Fruit fly (Drosophila melanogaster): ENCODE results near the gene CG31465.

The CG31465 gene

DNA sequence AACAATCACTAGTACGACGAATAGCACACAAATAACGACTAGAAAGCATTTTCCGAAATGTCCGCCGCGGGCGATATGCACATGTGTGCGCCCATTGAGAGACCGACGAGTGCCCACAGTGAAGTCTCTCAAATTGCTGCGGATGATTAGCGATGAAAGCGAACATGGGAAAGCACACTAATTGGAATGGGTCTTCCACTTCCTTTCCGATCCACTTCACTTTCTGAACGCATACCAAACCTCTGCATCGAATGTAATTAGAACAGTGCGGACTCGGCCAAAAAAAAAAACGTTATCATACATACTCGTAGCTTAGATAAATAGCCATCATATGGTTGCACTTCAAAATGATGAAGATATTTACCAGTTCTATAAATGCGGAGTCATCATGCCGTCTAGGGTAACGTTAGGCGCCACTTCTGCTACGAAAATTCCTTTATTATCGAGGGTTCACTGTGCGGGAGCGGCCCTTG is 30.6 kb upstream of the CG31465 start (continued):
- peak; percentile 50; the same call in 1 of the 2 replicates for TF ChIP-seq CG31441 (GFP tag; IDR thresholded peaks at IDR 0.05)
- TF ChIP-seq CG7556 (GFP tag; optimal IDR thresholded peaks at IDR 0.05): peak; percentile 51
- peak; percentile 43 for TF ChIP-seq phol (tag; optimal IDR thresholded peaks at IDR 0.05)
- TF ChIP-seq Oli (tag; optimal IDR thresholded peaks at IDR 0.05): peak; percentile 51
- peak; percentile 74 for TF ChIP-seq CG17361 (GFP tag; IDR thresholded peaks at IDR 0.05)
- TF ChIP-seq CG30020 (tag; optimal IDR thresholded peaks at IDR 0.05): no peak
- peak; percentile 58 for TF ChIP-seq CG8290 (GFP tag; optimal IDR thresholded peaks at IDR 0.05)
- no peak for TF ChIP-seq CG8290 (tag; optimal IDR thresholded peaks at IDR 0.05)
- TF ChIP-seq Hmx (GFP tag; optimal IDR thresholded peaks at IDR 0.05): no peak
- TF ChIP-seq CG12659 (GFP tag; optimal IDR thresholded peaks at IDR 0.05): peak; percentile 36
- peak; percentile 57 for TF ChIP-seq CG17385 (GFP tag; optimal IDR thresholded peaks at IDR 0.05)
- TF ChIP-seq CG2120 (GFP tag; optimal IDR thresholded peaks at IDR 0.05): peak; percentile 4
- no peak for TF ChIP-seq ssp (GFP tag; IDR thresholded peaks at IDR 0.05)
- TF ChIP-seq CG4404 (GFP tag; IDR thresholded peaks at IDR 0.05): 0 out of 2 replicates have a peak, but pooled peaks have one; percentile 40
- peak; percentile 35 for TF ChIP-seq CG3163 (GFP tag; optimal IDR thresholded peaks at IDR 0.05)
- 0 out of 3 replicates have a peak, but pooled peaks have one; percentile 40 for TF ChIP-seq Mrtf (GFP tag; IDR thresholded peaks at IDR 0.05)
- peak; percentile 13 for TF ChIP-seq ems (GFP tag; optimal IDR thresholded peaks at IDR 0.05)
- no peak for TF ChIP-seq ERR (GFP tag; optimal IDR thresholded peaks at IDR 0.05)
- no peak for TF ChIP-seq NK7.1 (GFP tag; optimal IDR thresholded peaks at IDR 0.05)
- TF ChIP-seq CG12942 (GFP tag; optimal IDR thresholded peaks at IDR 0.05): peak; percentile 3
- peak; percentile 28 for TF ChIP-seq slp2 (GFP tag; optimal IDR thresholded peaks at IDR 0.05)
- TF ChIP-seq pros (GFP tag; optimal IDR thresholded peaks at IDR 0.05): peak; percentile 51
- TF ChIP-seq lbe (GFP tag; optimal IDR thresholded peaks at IDR 0.05): no peak
- peak; percentile 3 for TF ChIP-seq CG5180 (GFP tag; optimal IDR thresholded peaks at IDR 0.05)
- no peak for TF ChIP-seq CG31365 (tag; optimal IDR thresholded peaks at IDR 0.05)
- peak in 1 of 2 experiments; percentile 67 for TF ChIP-seq bsh (GFP tag; optimal IDR thresholded peaks at IDR 0.05)
- peak; percentile 33 for TF ChIP-seq CG8388 (GFP tag; optimal IDR thresholded peaks at IDR 0.05)
- peak; percentile 54 for TF ChIP-seq Sox102F (GFP tag; optimal IDR thresholded peaks at IDR 0.05)
- TF ChIP-seq CG15479 (GFP tag; optimal IDR thresholded peaks at IDR 0.05): no peak
- TF ChIP-seq Drgx (GFP tag; IDR thresholded peaks at IDR 0.05): no peak
- peak; percentile 15 for TF ChIP-seq CG6254 (GFP tag; optimal IDR thresholded peaks at IDR 0.05)
- no peak for TF ChIP-seq Jarid2 (GFP tag; optimal IDR thresholded peaks at IDR 0.05)
- TF ChIP-seq CG10147 (GFP tag; optimal IDR thresholded peaks at IDR 0.05): no peak
- TF ChIP-seq CoRest (tag; optimal IDR thresholded peaks at IDR 0.05): peak; percentile 55
- TF ChIP-seq CG8924 (tag; optimal IDR thresholded peaks at IDR 0.05): peak; percentile 14
- peak; percentile 19 for TF ChIP-seq CG1529 (GFP tag; optimal IDR thresholded peaks at IDR 0.05)
- no peak for TF ChIP-seq Dbx (GFP tag; IDR thresholded peaks at IDR 0.05)
- no peak for TF ChIP-seq fd3F (GFP tag; optimal IDR thresholded peaks at IDR 0.05)
- no peak for TF ChIP-seq CG1233 (GFP tag; optimal IDR thresholded peaks at IDR 0.05)
- peak; percentile 50 for TF ChIP-seq sd (tag; optimal IDR thresholded peaks at IDR 0.05)
- TF ChIP-seq da (GFP tag; optimal IDR thresholded peaks at IDR 0.05): peak; percentile 0
- peak; percentile 37 for TF ChIP-seq CG11504 (tag; optimal IDR thresholded peaks at IDR 0.05)
- TF ChIP-seq gfzf (GFP tag; optimal IDR thresholded peaks at IDR 0.05): no peak
- TF ChIP-seq Poxn (GFP tag; IDR thresholded peaks at IDR 0.05): no peak
- no peak for TF ChIP-seq maf-S (GFP tag; optimal IDR thresholded peaks at IDR 0.05)
- TF ChIP-seq CG3838 (GFP tag; optimal IDR thresholded peaks at IDR 0.05): no peak
- peak; percentile 6 for TF ChIP-seq grn (GFP tag; optimal IDR thresholded peaks at IDR 0.05)
- no peak for TF ChIP-seq CG12744 (GFP tag; optimal IDR thresholded peaks at IDR 0.05)
- TF ChIP-seq CG1602 (GFP tag; optimal IDR thresholded peaks at IDR 0.05): peak; percentile 0
- peak; percentile 62 for TF ChIP-seq CHES-1-like (GFP tag; optimal IDR thresholded peaks at IDR 0.05)
- peak; percentile 61 for TF ChIP-seq pb (GFP tag; optimal IDR thresholded peaks at IDR 0.05)
